Worm (Caenorhabditis elegans): ENCODE data around the gene flp-4.
A peak's percentile ranks its signal among the peaks of the same experiment; 100 is the strongest.

flp-4 gene

DNA sequence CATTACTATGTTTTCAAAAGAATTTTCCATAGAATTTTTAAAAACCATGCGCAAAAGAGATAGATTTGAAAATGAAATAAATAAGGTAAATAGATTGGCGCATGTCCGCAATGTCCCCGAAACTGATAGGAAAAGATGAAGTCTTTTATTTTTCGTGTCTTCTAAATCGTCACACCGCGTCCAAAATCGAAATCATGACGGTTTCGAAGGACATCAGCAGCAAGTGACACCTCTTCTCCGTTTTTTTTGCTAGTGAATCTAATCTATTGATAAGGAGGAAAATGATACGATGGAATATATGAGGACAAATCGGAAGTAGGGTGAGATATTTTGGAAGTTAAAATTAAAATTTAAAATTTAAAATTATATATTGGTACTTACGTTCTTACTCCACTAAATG is 25.3 kb downstream of the flp-4 start:
- TF ChIP-seq unc-55 (GFP tag; optimal IDR thresholded peaks at IDR 0.05) (no peak), gmeb-1 (tag; optimal IDR thresholded peaks at IDR 0.05) (no peak)

- TF ChIP-seq nhr-237 (tag; optimal IDR thresholded peaks at IDR 0.05) (no peak), mbf-1 (tag; optimal IDR thresholded peaks at IDR 0.05) (no peak), sma-9 (GFP tag; optimal IDR thresholded peaks at IDR 0.05) (no peak), sma-9 (tag; optimal IDR thresholded peaks at IDR 0.05) (no peak), crh-2 (tag; optimal IDR thresholded peaks at IDR 0.05) (no peak), ztf-1 (GFP tag; conservative IDR thresholded peaks at IDR 0.05) (no peak), unc-55 (GFP tag; optimal IDR thresholded peaks at IDR 0.05) (no peak), nhr-10 (tag; optimal IDR thresholded peaks at IDR 0.05) (no peak), mab-5 (tag; optimal IDR thresholded peaks at IDR 0.05) (no peak), snpc-4 (tag; optimal IDR thresholded peaks at IDR 0.05) (no peak), blmp-1 (tag; optimal IDR thresholded peaks at IDR 0.05; ENCODE audit: insufficient read depth) (no peak), elt-3 (tag; optimal IDR thresholded peaks at IDR 0.05) (no peak), nhr-23 (tag; optimal IDR thresholded peaks at IDR 0.05) (no peak), nhr-21 (tag; optimal IDR thresholded peaks at IDR 0.05) (no peak), alr-1 (tag; optimal IDR thresholded peaks at IDR 0.05) (no peak), ama-1 (optimal IDR thresholded peaks at IDR 0.05) (no peak), sma-3 (GFP tag; optimal IDR thresholded peaks at IDR 0.05) (no peak), nhr-25 (tag; optimal IDR thresholded peaks at IDR 0.05) (no peak)
Observed at ce11 chrII:10075794-10076193, 27.1 kb downstream of the flp-4 start.

- TF ChIP-seq unc-62 (GFP tag; optimal IDR thresholded peaks at IDR 0.05) (no peak), alr-1 (tag; optimal IDR thresholded peaks at IDR 0.05) (no peak), aly-2 (tag; optimal IDR thresholded peaks at IDR 0.05) (no peak), C34F6.9 (tag; optimal IDR thresholded peaks at IDR 0.05) (no peak), nhr-25 (tag; optimal IDR thresholded peaks at IDR 0.05) (no peak), blmp-1 (tag; optimal IDR thresholded peaks at IDR 0.05; ENCODE audit: insufficient read depth) (no peak), lsy-2 (tag; optimal IDR thresholded peaks at IDR 0.05) (no peak), egl-27 (tag; optimal IDR thresholded peaks at IDR 0.05) (no peak), crh-2 (tag; optimal IDR thresholded peaks at IDR 0.05) (no peak), mab-5 (tag; optimal IDR thresholded peaks at IDR 0.05) (no peak), lin-13 (GFP tag; optimal IDR thresholded peaks at IDR 0.05) (no peak), unc-39 (tag; optimal IDR thresholded peaks at IDR 0.05) (no peak), F13H6.1 (tag; optimal IDR thresholded peaks at IDR 0.05) (no peak), nhr-11 (tag; optimal IDR thresholded peaks at IDR 0.05) (no peak), peb-1 (tag; optimal IDR thresholded peaks at IDR 0.05) (no peak)
Observed at ce11 chrII:10084482-10084881, 35.8 kb downstream of the flp-4 start.

- TF ChIP-seq elt-3 (tag; optimal IDR thresholded peaks at IDR 0.05) (no peak), ztf-1 (GFP tag; conservative IDR thresholded peaks at IDR 0.05) (no peak), nhr-12 (tag; optimal IDR thresholded peaks at IDR 0.05) (no peak)
Observed at ce11 chrII:10093120-10093519, 44.5 kb downstream of the flp-4 start.

DNA sequence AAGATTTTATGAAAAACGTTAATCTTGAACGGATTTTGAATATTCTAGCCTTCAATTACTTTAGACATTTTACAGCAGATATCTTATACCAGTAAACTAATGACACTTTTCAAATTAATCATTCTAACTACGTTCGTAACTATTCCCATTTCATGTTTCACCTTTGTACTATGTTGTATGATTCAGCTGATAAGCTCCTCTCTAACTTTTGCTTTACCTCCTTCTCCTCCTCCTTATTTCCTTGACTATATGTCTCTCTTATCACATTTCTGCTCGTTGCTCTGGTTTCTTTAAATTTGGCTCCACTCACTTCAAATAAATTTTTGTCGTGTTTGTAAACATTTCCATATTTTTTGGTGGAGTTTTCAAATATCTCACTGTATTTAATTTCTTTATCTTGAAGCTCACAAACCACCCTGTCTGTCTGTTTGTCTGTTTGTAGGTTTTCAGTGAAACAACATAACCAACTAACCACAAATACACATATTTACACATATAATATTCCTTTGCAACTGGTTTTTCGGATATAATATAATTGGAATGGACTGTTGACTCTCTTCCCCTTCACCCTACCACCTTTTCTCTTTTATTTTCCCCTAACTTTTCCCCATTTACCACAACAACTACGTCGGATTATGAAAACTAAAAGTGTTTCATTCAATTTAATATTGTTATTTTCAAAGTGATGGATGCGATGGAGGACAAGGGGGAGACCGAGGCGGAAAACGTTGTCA is 45.7 kb downstream of the flp-4 start, which contains the start of gene lact-2:
lact-2 (plus strand) TSS at position 684 of the 734 bp plus-strand sequence.
- peak; percentile 96 for TF ChIP-seq fos-1 (tag; optimal IDR thresholded peaks at IDR 0.05)
- no peak for TF ChIP-seq peb-1 (tag; optimal IDR thresholded peaks at IDR 0.05)
- no peak for TF ChIP-seq R02D3.7 (tag; optimal IDR thresholded peaks at IDR 0.05)
- TF ChIP-seq nhr-21 (tag; optimal IDR thresholded peaks at IDR 0.05) = no peak
- TF ChIP-seq sma-9 (GFP tag; optimal IDR thresholded peaks at IDR 0.05) = no peak
- TF ChIP-seq sma-9 (tag; optimal IDR thresholded peaks at IDR 0.05) = no peak
- no peak for TF ChIP-seq unc-39 (tag; optimal IDR thresholded peaks at IDR 0.05)
- no peak for TF ChIP-seq alr-1 (tag; optimal IDR thresholded peaks at IDR 0.05)
- TF ChIP-seq elt-3 (tag; optimal IDR thresholded peaks at IDR 0.05) = no peak
- TF ChIP-seq crh-2 (tag; optimal IDR thresholded peaks at IDR 0.05) = peak; percentile 7

DNA sequence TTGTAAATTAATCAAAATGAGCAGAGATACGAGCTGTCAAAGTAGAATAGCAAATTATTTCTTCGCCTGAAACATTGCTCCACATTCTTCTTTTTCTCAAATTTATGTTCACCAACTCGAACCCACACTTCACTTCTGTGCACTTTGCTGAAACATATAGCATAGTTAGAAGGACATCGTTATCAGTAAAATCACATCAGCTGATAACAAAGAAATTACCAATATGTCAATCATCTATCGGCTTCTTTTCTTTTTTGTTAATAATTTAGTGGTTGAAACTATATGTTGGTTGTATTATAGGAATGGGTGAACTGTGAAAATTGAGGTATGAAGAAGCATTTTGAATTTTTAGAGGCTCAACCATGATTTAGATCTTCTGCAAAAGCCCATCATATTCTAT is 46.6 kb downstream of the flp-4 start:
- TF ChIP-seq fos-1 (tag; optimal IDR thresholded peaks at IDR 0.05) (peak; percentile 72), ZK546.5 (tag; optimal IDR thresholded peaks at IDR 0.05) (no peak)

All from whole organism, L2 larva.